Fruit fly (Drosophila melanogaster): ENCODE data around the gene Kal1.

Kal1 gene

DNA sequence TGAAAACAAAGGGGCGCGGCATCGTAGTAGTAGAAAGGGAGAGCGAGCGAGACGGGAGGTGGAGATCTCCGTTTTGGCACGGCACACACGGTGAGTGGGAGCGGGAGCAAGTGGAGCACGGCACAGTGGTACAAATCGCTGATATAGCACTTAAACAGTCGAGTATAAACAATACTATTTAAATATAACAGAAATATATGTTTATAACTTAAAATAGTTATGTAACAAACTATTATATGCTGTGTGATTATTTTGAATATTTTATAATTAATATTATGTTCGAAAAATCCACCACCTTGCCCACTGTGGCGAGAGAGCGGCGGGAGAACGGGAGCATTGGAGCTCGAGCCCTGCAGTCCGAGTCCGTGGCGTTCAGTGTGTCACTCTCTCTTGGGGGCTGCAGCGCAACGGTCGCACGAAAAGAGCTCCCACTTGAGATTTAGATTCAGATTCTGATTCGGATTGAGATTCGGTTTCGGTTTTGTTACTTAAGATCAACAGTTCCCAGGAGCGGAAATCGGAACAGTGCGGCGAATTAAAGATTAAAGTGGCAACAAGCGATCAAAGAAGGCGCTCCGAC lies at the start of gene Kal1:
Gene Kal1, plus strand, starts transcription at position 383 of the 580 bp plus-strand sequence.
- TF ChIP-seq Dll (optimal IDR thresholded peaks at IDR 0.05): peak; percentile 73
- no peak for TF ChIP-seq pan (optimal IDR thresholded peaks at IDR 0.05)
- TF ChIP-seq EcR (GFP tag; optimal IDR thresholded peaks at IDR 0.05): no peak
- TF ChIP-seq CG8478 (optimal IDR thresholded peaks at IDR 0.05): no peak

DNA sequence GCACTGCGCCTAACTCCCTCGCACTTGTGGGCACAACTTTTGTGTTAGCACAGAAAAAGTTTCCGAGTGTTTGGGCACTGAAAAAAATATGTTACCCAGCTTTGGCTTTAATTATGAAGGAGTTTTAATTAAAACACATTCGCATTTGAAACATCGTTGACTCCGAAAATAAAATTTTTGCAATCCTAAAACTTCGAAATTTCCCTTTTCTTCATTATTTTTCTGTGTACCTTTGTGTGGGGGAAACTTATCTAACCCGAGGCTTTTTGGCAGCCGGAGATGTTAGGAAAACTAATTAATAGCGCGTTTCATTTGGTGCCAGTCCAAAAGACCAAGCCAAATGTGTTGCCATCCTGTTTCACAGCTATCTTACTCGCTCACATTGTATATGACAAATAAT lies 49.5 kb upstream of the Kal1 start:
- TF ChIP-seq CG8478 (optimal IDR thresholded peaks at IDR 0.05) (no peak), EcR (GFP tag; optimal IDR thresholded peaks at IDR 0.05) (no peak), pan (optimal IDR thresholded peaks at IDR 0.05) (no peak), Dll (optimal IDR thresholded peaks at IDR 0.05) (no peak)

DNA sequence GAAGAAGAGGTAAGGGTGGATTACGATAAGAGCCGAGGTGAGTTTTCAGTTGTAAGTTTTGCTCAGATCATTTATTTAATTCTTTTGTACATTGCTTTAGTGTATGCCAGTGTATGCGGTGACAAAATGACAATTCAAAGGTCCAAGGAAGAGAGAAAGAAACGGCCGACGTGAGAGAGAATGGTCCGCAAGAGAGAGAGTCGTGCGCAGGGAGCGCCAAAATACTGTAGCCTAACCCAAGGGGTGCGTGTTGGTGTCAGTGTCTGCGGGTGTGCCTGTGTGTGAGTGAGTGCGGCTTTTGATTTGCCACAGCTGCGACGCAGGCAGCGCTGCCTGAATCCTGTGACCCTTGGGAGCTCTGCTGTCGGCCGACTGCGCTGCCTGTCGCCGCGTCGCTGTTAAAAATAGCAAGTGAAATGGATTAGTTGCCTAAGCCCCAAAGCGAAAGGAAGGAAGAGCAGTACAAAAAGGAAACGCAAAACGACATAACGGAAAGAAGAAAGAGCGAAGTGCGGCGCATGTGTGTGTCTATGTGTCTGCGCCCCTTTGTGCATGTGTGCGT lies 48.5 kb upstream of the Kal1 start:
- TF ChIP-seq CG8478 (optimal IDR thresholded peaks at IDR 0.05) (no peak), EcR (GFP tag; optimal IDR thresholded peaks at IDR 0.05) (no peak), psq (optimal IDR thresholded peaks at IDR 0.05) (no peak), pan (optimal IDR thresholded peaks at IDR 0.05) (no peak), usp (GFP tag; optimal IDR thresholded peaks at IDR 0.05) (no peak), Dll (optimal IDR thresholded peaks at IDR 0.05) (no peak)

DNA sequence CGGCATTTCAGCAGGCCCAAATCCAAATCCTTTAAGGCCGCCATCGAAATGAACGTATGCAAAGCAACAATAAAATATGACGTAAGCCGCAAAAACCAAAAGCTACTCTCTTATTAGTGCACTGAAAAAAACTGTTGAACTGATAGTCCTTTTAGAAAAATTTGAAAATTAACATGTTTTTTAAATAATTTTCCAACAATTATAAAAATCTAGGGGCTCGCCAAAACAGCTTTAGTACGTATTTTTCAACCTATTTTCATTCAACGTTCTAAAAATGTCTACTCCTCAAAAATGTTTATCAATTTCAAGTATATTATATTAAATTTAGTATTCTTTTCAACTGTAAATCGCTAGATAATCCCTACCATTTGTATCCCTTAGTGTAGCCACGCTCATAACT lies 47.8 kb upstream of the Kal1 start:
- no peak for TF ChIP-seq CG8478 (optimal IDR thresholded peaks at IDR 0.05)
- TF ChIP-seq pan (optimal IDR thresholded peaks at IDR 0.05): no peak

DNA sequence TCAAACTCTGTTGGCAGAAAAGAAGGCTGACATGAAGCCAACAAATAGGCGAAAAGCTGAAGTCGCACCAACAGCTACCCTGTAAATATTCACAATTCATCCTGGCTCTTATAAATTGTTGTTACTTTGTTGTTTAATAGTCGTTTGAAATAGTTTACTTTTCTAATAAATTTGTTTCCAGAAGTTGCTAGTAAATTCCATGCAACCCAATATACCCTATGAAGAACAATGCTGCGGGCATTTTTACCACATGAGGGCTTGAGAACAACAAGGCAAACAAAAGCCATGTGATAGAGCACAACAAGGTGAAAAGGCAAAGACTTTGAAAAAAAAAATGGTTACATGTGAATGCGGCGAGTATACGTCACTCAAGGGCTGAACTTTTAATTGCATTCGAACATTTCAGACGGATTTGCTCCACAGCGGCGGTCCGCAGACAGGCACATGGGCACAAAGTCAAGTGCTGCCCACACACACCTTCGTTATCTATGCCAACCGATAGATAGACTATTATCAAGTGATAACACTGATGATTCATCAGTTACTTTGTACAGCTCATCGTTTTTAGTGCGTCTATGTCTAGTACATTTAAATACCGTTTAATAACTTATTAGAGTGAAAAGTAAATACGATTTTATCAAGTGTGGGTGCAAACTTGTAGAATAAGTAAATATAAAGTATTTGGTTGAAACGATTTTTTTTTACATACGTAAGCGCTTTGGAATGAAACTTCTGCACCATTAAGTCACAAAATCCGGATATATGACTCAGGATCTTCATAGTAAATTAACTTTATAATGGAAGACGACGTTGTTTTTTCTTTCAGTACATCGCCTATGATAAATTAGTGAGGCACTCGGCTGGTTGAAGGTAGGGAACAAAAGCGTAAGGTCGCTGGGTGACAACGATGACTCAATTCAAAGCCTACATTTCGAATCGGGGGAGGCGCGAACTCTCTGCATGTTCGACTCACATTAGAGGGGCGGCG lies 41.9 kb upstream of the Kal1 start:
- TF ChIP-seq usp (GFP tag; optimal IDR thresholded peaks at IDR 0.05) (no peak), pan (optimal IDR thresholded peaks at IDR 0.05) (peak; percentile 56)

DNA sequence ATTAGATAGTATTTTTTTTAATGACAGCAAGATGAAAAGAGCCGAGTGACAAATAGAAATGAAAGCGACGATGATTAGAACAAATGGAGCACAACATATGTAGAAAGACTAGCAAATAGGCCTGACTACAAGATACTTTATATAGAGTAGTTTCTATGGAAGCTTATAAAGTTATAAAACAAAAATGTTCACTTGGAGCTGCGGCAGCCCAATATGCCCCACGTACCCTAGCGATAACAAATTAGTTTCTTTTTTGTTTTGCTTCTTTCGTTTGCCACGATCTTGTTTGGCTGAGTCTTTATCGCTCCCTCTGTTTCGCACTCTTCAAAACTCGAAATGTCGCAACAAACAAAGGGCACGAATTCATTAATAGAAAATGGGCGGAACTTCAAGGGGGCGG lies 40.5 kb upstream of the Kal1 start:
- TF ChIP-seq usp (GFP tag; optimal IDR thresholded peaks at IDR 0.05) (no peak), EcR (GFP tag; optimal IDR thresholded peaks at IDR 0.05) (no peak), CG8478 (optimal IDR thresholded peaks at IDR 0.05) (no peak), Dll (optimal IDR thresholded peaks at IDR 0.05) (no peak), psq (optimal IDR thresholded peaks at IDR 0.05) (no peak), pan (optimal IDR thresholded peaks at IDR 0.05) (no peak)

DNA sequence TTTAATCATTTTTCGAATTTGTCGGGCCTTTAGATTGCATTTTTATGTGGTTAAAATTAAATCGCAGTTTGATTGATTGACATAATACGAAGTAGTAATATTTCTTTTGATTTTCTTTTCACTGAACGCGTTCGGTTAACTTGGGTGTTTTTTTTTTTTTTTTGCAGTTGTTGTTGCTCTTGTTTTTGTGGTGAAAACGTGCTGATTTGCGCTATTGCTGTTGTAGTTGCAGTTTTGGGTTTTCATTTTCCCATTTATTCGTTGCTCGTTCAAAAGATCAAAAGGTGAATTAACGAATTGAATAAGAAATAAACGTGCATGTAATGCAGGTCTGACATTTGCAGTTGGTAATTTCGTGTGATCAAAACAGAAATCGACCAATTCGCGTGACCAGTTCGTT lies 39.8 kb upstream of the Kal1 start:
- TF ChIP-seq Dll (optimal IDR thresholded peaks at IDR 0.05): no peak
- TF ChIP-seq CG8478 (optimal IDR thresholded peaks at IDR 0.05): no peak
- no peak for TF ChIP-seq usp (GFP tag; optimal IDR thresholded peaks at IDR 0.05)
- TF ChIP-seq EcR (GFP tag; optimal IDR thresholded peaks at IDR 0.05): no peak
- TF ChIP-seq psq (optimal IDR thresholded peaks at IDR 0.05): no peak
- TF ChIP-seq pan (optimal IDR thresholded peaks at IDR 0.05): no peak

DNA sequence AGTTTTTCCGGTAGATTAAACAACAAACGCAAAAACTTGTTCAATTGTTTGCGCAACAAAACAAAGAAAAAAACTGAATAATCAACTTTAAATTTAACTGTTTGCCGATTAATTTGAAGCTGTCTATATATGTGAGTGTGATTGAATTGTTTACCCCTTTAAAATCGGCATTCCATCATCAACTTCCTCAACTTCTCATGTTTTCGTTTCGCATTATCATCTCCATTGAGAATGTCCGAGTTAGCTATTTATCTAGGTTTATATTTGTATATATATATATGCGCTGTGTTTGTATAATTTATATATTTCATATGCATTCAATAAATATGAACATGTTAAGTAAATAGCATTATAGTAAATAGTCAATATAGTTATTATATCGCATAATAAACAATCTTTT lies 38.8 kb upstream of the Kal1 start:
- TF ChIP-seq usp (GFP tag; optimal IDR thresholded peaks at IDR 0.05): no peak
- no peak for TF ChIP-seq Dll (optimal IDR thresholded peaks at IDR 0.05)

DNA sequence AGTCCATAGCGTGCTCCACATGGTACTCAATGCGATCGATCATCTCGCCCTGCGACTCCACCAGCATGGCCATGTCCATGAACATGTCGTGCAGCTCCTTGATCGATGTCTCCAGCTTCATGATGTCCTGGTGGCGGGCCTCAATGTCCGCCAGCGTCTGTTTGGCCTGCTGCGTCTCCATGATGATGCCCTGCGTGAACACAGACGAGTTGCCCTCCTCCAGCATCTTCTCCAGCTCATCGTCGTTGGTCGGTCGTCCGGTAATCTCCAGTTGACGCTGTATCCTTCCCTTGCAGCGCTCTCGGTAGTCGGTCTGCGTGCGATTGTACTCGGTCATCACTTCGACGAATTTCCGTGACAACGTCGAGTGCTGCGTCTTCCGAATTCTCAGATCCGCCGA lies 37.5 kb upstream of the Kal1 start:
- TF ChIP-seq pan (optimal IDR thresholded peaks at IDR 0.05): no peak

DNA sequence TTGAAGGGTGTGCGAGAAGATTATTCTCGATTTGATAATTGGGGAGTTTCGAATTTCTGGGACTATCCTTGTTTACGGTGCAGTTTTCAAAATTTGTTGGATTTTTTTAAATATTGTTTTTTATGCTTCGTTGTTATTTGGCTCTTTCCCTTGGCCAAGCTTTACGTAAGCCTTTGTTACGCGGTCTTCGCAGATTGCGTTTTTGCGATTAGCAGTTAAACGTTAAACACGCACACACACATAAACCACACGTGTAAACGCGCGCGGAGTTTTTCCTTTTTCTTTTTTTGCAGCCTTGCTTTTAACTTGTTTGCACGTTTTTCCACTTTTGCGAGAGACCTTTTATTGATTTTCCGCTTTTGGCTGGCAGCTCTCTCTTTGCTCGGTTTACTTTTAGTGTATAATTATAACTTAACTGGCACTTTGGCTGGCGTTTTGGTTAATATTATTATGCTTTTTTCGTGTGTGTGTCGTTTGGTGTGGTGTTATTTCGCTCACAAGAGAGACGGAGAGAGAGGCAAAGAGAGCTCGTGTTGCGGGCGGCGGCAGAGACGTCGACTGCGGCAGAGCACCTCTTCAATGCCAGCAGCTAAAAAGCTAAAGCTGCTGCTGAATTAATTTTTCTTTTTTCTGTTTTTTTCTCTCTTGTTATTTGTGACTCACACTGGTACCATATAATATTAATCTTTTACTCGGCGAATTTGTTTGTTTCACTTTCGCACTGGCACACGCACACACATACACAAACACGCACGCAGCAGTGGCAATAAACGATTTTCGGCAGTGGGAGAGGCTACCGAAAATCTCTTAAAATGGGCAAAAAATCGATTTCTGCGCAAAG lies 36.5 kb upstream of the Kal1 start:
- TF ChIP-seq pan (optimal IDR thresholded peaks at IDR 0.05): no peak
- no peak for TF ChIP-seq usp (GFP tag; optimal IDR thresholded peaks at IDR 0.05)
- TF ChIP-seq CG8478 (optimal IDR thresholded peaks at IDR 0.05): no peak
- no peak for TF ChIP-seq psq (optimal IDR thresholded peaks at IDR 0.05)
- TF ChIP-seq EcR (GFP tag; optimal IDR thresholded peaks at IDR 0.05): no peak
- no peak for TF ChIP-seq Dll (optimal IDR thresholded peaks at IDR 0.05)

DNA sequence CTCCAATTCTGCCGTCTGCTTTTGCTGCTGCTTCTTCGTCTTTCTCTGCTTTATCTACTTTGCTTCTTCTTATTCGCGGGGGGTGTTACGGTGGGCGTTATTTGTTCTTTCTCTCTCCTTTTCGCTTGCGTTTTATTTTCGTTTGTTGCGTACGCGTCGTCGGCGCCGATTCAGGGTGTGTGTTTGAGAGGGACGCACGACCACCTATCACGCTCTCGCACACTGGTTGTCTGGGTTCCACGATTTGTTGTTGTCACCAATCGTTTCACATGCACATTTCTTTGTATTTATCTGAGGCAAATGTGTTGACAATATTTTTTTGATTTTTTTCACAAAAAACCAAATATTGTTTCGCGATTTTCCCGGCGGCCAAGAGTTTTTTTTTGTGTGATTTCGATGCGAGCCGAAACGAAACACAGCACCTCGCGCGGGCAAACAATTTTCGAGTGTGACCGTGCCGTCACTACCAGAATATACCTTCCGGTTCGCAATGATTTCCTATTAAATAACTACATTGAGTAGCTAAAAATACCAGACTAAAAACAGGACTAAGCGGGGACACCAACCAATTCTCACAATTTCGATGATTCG lies 35.8 kb upstream of the Kal1 start, which contains the start of gene Syx1A:
Gene Syx1A, minus strand, starts transcription at position 452 of the 591 bp plus-strand sequence.
- TF ChIP-seq Dll (optimal IDR thresholded peaks at IDR 0.05) (no peak), pan (optimal IDR thresholded peaks at IDR 0.05) (no peak), EcR (GFP tag; optimal IDR thresholded peaks at IDR 0.05) (no peak), usp (GFP tag; optimal IDR thresholded peaks at IDR 0.05) (no peak), psq (optimal IDR thresholded peaks at IDR 0.05) (no peak), CG8478 (optimal IDR thresholded peaks at IDR 0.05) (no peak)

DNA sequence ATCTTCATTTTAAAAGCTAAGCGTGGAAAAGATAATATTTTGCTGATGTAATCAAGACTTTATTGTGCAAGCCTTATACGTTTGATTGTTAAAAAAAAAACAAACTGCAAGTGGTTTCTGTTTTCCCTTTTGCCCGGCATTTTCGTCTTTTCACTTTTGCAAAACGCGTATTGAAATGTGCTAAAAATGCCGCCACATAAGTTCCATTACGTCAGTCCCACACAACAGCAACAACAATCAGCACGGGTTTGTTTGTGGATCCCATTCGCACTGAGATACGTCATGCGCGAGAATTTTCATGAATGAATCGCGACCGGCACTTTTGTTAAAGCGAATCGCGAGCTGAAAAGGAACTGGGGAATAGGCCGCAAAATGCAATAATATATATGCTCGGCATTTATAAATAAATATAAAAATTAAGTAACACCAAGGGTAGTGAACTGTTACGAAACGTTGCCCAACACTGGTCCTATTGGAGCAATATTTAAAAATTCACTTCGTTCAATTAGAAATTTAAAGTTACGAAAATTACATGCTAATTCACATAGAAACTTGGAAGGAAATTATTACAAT lies 35.0 kb upstream of the Kal1 start:
- TF ChIP-seq EcR (GFP tag; optimal IDR thresholded peaks at IDR 0.05) (no peak), usp (GFP tag; optimal IDR thresholded peaks at IDR 0.05) (no peak), CG8478 (optimal IDR thresholded peaks at IDR 0.05) (no peak), psq (optimal IDR thresholded peaks at IDR 0.05) (no peak), pan (optimal IDR thresholded peaks at IDR 0.05) (no peak), Dll (optimal IDR thresholded peaks at IDR 0.05) (no peak)
